Fruit fly (Drosophila melanogaster): ENCODE results near the gene dikar.

The dikar gene

dm6 chr3L:6743346-6744165, 592 bp upstream of the dikar start (continued):
- no peak for TF ChIP-seq lz (GFP tag; optimal IDR thresholded peaks at IDR 0.05)
- no peak for TF ChIP-seq fd59A (GFP tag; optimal IDR thresholded peaks at IDR 0.05)
- TF ChIP-seq Eip78C (GFP tag): peak; percentile 42
- no peak for TF ChIP-seq CG15336 (GFP tag; IDR thresholded peaks at IDR 0.05)
- no peak for TF ChIP-seq dsx (GFP tag; optimal IDR thresholded peaks at IDR 0.05; ENCODE audit: poor library complexity, severe bottlenecking)
- no peak for TF ChIP-seq vri (GFP tag; optimal IDR thresholded peaks at IDR 0.05)
- TF ChIP-seq Sox14 (GFP tag; optimal IDR thresholded peaks at IDR 0.05): peak; percentile 19
- TF ChIP-seq CG10631 (GFP tag; optimal IDR thresholded peaks at IDR 0.05): peak; percentile 15
- no peak for TF ChIP-seq CG6854 (GFP tag; optimal IDR thresholded peaks at IDR 0.05)
- TF ChIP-seq ss (GFP tag; optimal IDR thresholded peaks at IDR 0.05): peak; percentile 18 to 25
- TF ChIP-seq CG6276 (GFP tag; optimal IDR thresholded peaks at IDR 0.05): no peak
- TF ChIP-seq CG1621 (tag; optimal IDR thresholded peaks at IDR 0.05): peak; percentile 42
- TF ChIP-seq dac (GFP tag; optimal IDR thresholded peaks at IDR 0.05): no peak
- no peak for TF ChIP-seq CG8119 (GFP tag; IDR thresholded peaks at IDR 0.05)
- TF ChIP-seq cyc (GFP tag; optimal IDR thresholded peaks at IDR 0.05): peak; percentile 7
- no peak for TF ChIP-seq Hr39 (GFP tag; optimal IDR thresholded peaks at IDR 0.05)
- no peak for TF ChIP-seq OdsH (GFP tag; optimal IDR thresholded peaks at IDR 0.05)
- TF ChIP-seq CG32006 (GFP tag; optimal IDR thresholded peaks at IDR 0.05): peak; percentile 37
- no peak for TF ChIP-seq CG11762 (GFP tag; optimal IDR thresholded peaks at IDR 0.05; ENCODE audit: insufficient read depth)

DNA sequence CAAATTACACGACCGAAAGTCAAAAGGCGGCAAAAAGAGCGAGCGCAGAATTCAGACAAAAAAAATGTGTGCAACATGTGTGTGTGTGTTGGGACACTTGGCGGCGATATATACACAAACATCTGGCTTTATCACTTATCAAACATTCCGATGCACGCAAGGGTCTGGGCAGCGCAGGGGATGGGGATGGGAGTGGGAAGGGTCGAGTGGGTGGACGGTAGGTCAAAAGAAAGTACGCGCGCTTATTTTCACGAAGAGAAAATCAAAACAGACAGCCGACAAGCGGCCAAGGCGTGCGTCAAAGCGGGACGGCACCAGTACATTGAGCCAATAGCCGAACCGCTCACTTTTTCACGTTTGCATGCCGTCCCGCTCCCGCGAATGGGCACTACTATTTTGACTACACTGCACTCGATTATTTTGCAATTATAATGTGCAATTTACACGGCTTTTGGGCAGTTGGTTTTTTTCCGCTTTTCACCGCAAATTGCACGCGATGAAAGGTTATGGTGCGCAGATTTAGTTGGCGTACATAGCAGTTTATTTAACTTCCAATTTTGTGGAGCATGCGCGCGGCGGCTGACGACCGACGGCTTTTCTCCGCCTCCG, 750 bp downstream of the dikar start:
- TF ChIP-seq CG6808 (GFP tag; optimal IDR thresholded peaks at IDR 0.05) (peak; percentile 94), CG16779 (tag; optimal IDR thresholded peaks at IDR 0.05) (peak; percentile 44), Blimp-1 (GFP tag; optimal IDR thresholded peaks at IDR 0.05) (peak; percentile 7), ss (GFP tag; optimal IDR thresholded peaks at IDR 0.05) (no peak), svp (GFP tag) (peak; percentile 100), CG9139 (GFP tag; optimal IDR thresholded peaks at IDR 0.05) (no peak), eg (GFP tag; IDR thresholded peaks at IDR 0.05) (0 out of 3 replicates have a peak, but pooled peaks have one; percentile 19), CG11902 (GFP tag; optimal IDR thresholded peaks at IDR 0.05) (peak; percentile 7), CG6163 (GFP tag; IDR thresholded peaks at IDR 0.05) (peak; percentile 77)

DNA sequence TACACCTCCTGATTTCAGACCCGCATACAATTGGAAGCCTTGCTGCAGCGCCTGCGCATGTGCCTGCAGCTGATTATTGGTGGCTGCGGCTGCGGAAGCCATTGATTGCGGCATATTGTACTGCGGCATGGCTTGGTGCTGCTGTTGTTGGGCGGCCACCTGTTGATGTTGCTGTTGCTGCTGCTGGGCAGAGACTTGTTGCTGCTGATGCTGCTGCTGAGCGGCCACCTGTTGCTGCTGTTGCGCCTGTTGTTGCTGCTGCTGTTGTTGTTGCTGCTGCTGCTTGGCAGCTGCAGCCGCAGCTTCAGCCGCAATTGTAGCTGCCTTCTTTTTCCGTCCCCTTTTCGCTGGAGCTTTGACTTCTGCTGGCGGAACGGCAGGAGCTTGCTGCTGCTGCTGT, 11.9 kb downstream of the dikar start:
- TF ChIP-seq lz (GFP tag; optimal IDR thresholded peaks at IDR 0.05) (no peak), CG6808 (GFP tag; optimal IDR thresholded peaks at IDR 0.05) (no peak), Blimp-1 (GFP tag; optimal IDR thresholded peaks at IDR 0.05) (no peak), cyc (GFP tag; optimal IDR thresholded peaks at IDR 0.05) (no peak), CG31627 (GFP tag; optimal IDR thresholded peaks at IDR 0.05) (no peak), topi (GFP tag; optimal IDR thresholded peaks at IDR 0.05) (no peak), CG7368 (GFP tag; optimal IDR thresholded peaks at IDR 0.05) (no peak)

dm6 chr3L:6724511-6724910, 18.5 kb downstream of the dikar start:
- TF ChIP-seq CG3919 (GFP tag; optimal IDR thresholded peaks at IDR 0.05) (no peak), Sox15 (GFP tag; optimal IDR thresholded peaks at IDR 0.05) (no peak), Lpt (GFP tag; optimal IDR thresholded peaks at IDR 0.05) (no peak), Eip93F (GFP tag; optimal IDR thresholded peaks at IDR 0.05) (no peak), topi (GFP tag; optimal IDR thresholded peaks at IDR 0.05) (no peak), Met (GFP tag; optimal IDR thresholded peaks at IDR 0.05) (no peak), net (GFP tag; optimal IDR thresholded peaks at IDR 0.05) (no peak), eg (GFP tag; IDR thresholded peaks at IDR 0.05) (no peak), Eip75B (GFP tag; optimal IDR thresholded peaks at IDR 0.05) (no peak), CG11902 (GFP tag; optimal IDR thresholded peaks at IDR 0.05) (no peak), CG10669 (GFP tag; optimal IDR thresholded peaks at IDR 0.05) (no peak), Smox (GFP tag; optimal IDR thresholded peaks at IDR 0.05) (no peak), CG3032 (tag; optimal IDR thresholded peaks at IDR 0.05) (no peak), CG15336 (GFP tag; IDR thresholded peaks at IDR 0.05) (no peak), Hr39 (GFP tag; optimal IDR thresholded peaks at IDR 0.05) (no peak), CG8632 (GFP tag; optimal IDR thresholded peaks at IDR 0.05) (no peak), CG9139 (GFP tag; optimal IDR thresholded peaks at IDR 0.05) (no peak), Blimp-1 (GFP tag; optimal IDR thresholded peaks at IDR 0.05) (no peak), CG6276 (GFP tag; optimal IDR thresholded peaks at IDR 0.05) (no peak), spab (GFP tag; optimal IDR thresholded peaks at IDR 0.05) (no peak)
